Worm (Caenorhabditis elegans): ENCODE results near the gene rab-6.2.
A peak's percentile ranks its signal among the peaks of the same experiment; 100 is the strongest.

DNA sequence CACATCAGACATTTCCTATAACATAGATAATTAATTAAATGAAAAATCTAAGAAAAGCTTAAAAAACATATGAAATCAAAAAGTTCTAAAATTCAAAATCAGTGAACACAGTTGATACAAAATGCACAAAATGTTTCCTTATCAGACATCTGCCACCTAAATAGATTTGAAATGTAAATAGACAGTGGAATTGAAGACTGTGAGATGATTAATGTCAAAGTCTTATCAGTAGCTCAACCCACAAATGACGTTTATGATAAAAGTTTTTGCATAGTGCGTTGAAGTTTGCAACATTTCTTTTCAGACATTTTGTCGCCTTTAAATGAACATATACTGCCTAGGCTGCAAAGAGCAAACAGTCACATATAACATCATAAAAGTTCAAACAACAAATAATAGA lies 34.5 kb downstream of the rab-6.2 start, which contains the start of gene Y40C7B.4:
- no peak for TF ChIP-seq nhr-20 (tag; optimal IDR thresholded peaks at IDR 0.05)
- no peak for TF ChIP-seq elt-3 (tag; optimal IDR thresholded peaks at IDR 0.05)
- no peak for TF ChIP-seq nhr-11 (tag; optimal IDR thresholded peaks at IDR 0.05)
- no peak for TF ChIP-seq unc-62 (GFP tag; optimal IDR thresholded peaks at IDR 0.05)
- no peak for TF ChIP-seq fkh-10 (GFP tag; optimal IDR thresholded peaks at IDR 0.05)
- peak; percentile 94 for TF ChIP-seq elt-2 (tag; optimal IDR thresholded peaks at IDR 0.05)
- TF ChIP-seq ztf-11 (tag; optimal IDR thresholded peaks at IDR 0.05), result no peak
- no peak for TF ChIP-seq lin-15B (tag; optimal IDR thresholded peaks at IDR 0.05)
- no peak for TF ChIP-seq lir-3 (tag; optimal IDR thresholded peaks at IDR 0.05; ENCODE audit: poor library complexity)
- TF ChIP-seq zag-1 (tag; optimal IDR thresholded peaks at IDR 0.05), result no peak
- TF ChIP-seq mep-1 (tag; optimal IDR thresholded peaks at IDR 0.05), result no peak
- no peak for TF ChIP-seq C34B4.2 (tag; optimal IDR thresholded peaks at IDR 0.05)
- no peak for TF ChIP-seq unc-30 (tag; optimal IDR thresholded peaks at IDR 0.05)
- TF ChIP-seq pqm-1 (tag; optimal IDR thresholded peaks at IDR 0.05), result peak; percentile 61
